Worm (Caenorhabditis elegans) whole organism, late embryonic: ENCODE data around the gene ZK813.6.

Experiments used
- F13H6.1 ChIP-seq: sonication (generic microtip); optimal IDR thresholded peaks from 2 replicates; lab custom pipeline; 2016; ENCODE audit warnings: missing genetic modification characterization, missing compliant biosample characterization
- K02D7.2 ChIP-seq: sonication (generic microtip); optimal IDR thresholded peaks from 2 replicates; lab custom pipeline; 2017; ENCODE audit warnings: mild to moderate bottlenecking, missing genetic modification characterization, missing compliant biosample characterization
- T23F11.4 ChIP-seq: fragments of 200-800 bp; sonication (Bioruptor generic); optimal IDR thresholded peaks from 2 replicates; lab custom pipeline; 2018; ENCODE audit warnings: mild to moderate bottlenecking, missing genetic modification characterization, missing compliant biosample characterization
- ahr-1 ChIP-seq: sonication (generic microtip); optimal IDR thresholded peaks from 2 replicates; lab custom pipeline; 2016; ENCODE audit warnings: missing genetic modification characterization, missing compliant biosample characterization
- ceh-18 ChIP-seq: sonication (generic microtip); optimal IDR thresholded peaks from 2 replicates; lab custom pipeline; 2016; ENCODE audit warnings: missing genetic modification characterization, missing compliant biosample characterization
- ceh-30 ChIP-seq: fragments of 150-350 bp; optimal IDR thresholded peaks from 2 replicates; lab custom pipeline; 2014; ENCODE audit warnings: missing biosample characterization, missing genetic modification characterization
- ceh-31 ChIP-seq: sonication (generic microtip); optimal IDR thresholded peaks from 2 replicates; lab custom pipeline; 2016; ENCODE audit warnings: missing genetic modification characterization, missing compliant biosample characterization
- ceh-34 ChIP-seq: sonication (generic microtip); optimal IDR thresholded peaks from 2 replicates; lab custom pipeline; 2016; ENCODE audit warnings: mild to moderate bottlenecking, missing genetic modification characterization, missing compliant biosample characterization
- ceh-45 ChIP-seq: fragments of 200-800 bp; sonication (Bioruptor generic); IDR thresholded peaks from 2 replicates; pipeline ENCODE4 v1.3.6; 2022; ENCODE audit warnings: missing genetic modification reagents, missing genetic modification characterization, missing compliant biosample characterization
- ceh-6 ChIP-seq: fragments of 200-800 bp; sonication (Bioruptor generic); optimal IDR thresholded peaks from 2 replicates; lab custom pipeline; 2018; ENCODE audit warnings: mild to moderate bottlenecking, missing genetic modification characterization, missing compliant biosample characterization
- ceh-9 ChIP-seq: sonication (generic microtip); optimal IDR thresholded peaks from 2 replicates; lab custom pipeline; 2016; ENCODE audit warnings: mild to moderate bottlenecking, missing genetic modification characterization, inconsistent platforms, missing compliant biosample characterization
- che-1 ChIP-seq: sonication (generic microtip); optimal IDR thresholded peaks from 2 replicates; lab custom pipeline; 2016; ENCODE audit warnings: mild to moderate bottlenecking, missing genetic modification characterization, missing compliant biosample characterization
- dve-1 ChIP-seq: sonication (generic microtip); optimal IDR thresholded peaks from 2 replicates; lab custom pipeline; 2017; ENCODE audit warnings: antibody characterized with exemption, mild to moderate bottlenecking, missing genetic modification characterization, missing compliant biosample characterization
- elt-4 ChIP-seq: sonication (generic microtip); optimal IDR thresholded peaks from 2 replicates; lab custom pipeline; 2016; ENCODE audit warnings: missing genetic modification characterization, missing compliant biosample characterization
- ets-4 ChIP-seq: sonication (generic microtip); optimal IDR thresholded peaks from 2 replicates; lab custom pipeline; 2016; ENCODE audit warnings: missing genetic modification characterization, missing compliant biosample characterization
- fkh-10 ChIP-seq: fragments of 150-350 bp; optimal IDR thresholded peaks from 2 replicates; lab custom pipeline; 2014; ENCODE audit warnings: missing biosample characterization, missing genetic modification reagents, missing genetic modification characterization
- gmeb-2 ChIP-seq: sonication (generic microtip); optimal IDR thresholded peaks from 2 replicates; lab custom pipeline; 2016; ENCODE audit warnings: missing genetic modification characterization, inconsistent platforms, missing compliant biosample characterization
- hlh-13 ChIP-seq: fragments of 200-800 bp; sonication (Bioruptor generic); optimal IDR thresholded peaks from 2 replicates; lab custom pipeline; 2018; ENCODE audit warnings: mild to moderate bottlenecking, missing genetic modification characterization, missing compliant biosample characterization
- hlh-15 ChIP-seq: sonication (generic microtip); optimal IDR thresholded peaks from 2 replicates; lab custom pipeline; 2016; ENCODE audit warnings: missing genetic modification characterization, missing compliant biosample characterization
- hlh-6 ChIP-seq: sonication (generic microtip); optimal IDR thresholded peaks from 2 replicates; lab custom pipeline; 2016; ENCODE audit warnings: missing genotype, missing genetic modification characterization, missing compliant biosample characterization
- hlh-8 ChIP-seq: sonication (generic microtip); optimal IDR thresholded peaks from 2 replicates; lab custom pipeline; 2016; ENCODE audit warnings: missing genotype, missing genetic modification characterization, missing compliant biosample characterization
- mec-3 ChIP-seq: sonication (generic microtip); optimal IDR thresholded peaks from 2 replicates; lab custom pipeline; 2016; ENCODE audit warnings: borderline replicate concordance, missing genetic modification characterization, missing compliant biosample characterization
- nfya-1 ChIP-seq: sonication (generic microtip); optimal IDR thresholded peaks from 2 replicates; lab custom pipeline; 2017; ENCODE audit warnings: missing genetic modification characterization, mild to moderate bottlenecking, missing compliant biosample characterization, antibody characterized with exemption, moderate library complexity
- nhr-232 ChIP-seq: sonication (generic microtip); optimal IDR thresholded peaks from 2 replicates; lab custom pipeline; 2016; ENCODE audit warnings: missing genetic modification characterization, missing compliant biosample characterization
- odd-2 ChIP-seq: sonication (generic microtip); optimal IDR thresholded peaks from 2 replicates; lab custom pipeline; 2017; ENCODE audit warnings: antibody characterized with exemption, mild to moderate bottlenecking, missing genetic modification characterization, missing compliant biosample characterization
- pag-3 ChIP-seq: sonication (generic microtip); optimal IDR thresholded peaks from 2 replicates; lab custom pipeline; 2016; ENCODE audit warnings: missing compliant biosample characterization, missing genetic modification characterization, borderline replicate concordance
- pat-9 ChIP-seq: fragments of 200-800 bp; sonication (Bioruptor generic); optimal IDR thresholded peaks from 2 replicates; lab custom pipeline; 2018; ENCODE audit warnings: mild to moderate bottlenecking, missing genetic modification characterization, moderate library complexity, missing compliant biosample characterization
- ref-2 ChIP-seq: sonication (generic microtip); optimal IDR thresholded peaks from 2 replicates; lab custom pipeline; 2016; ENCODE audit warnings: missing genetic modification characterization, missing compliant biosample characterization
- rnt-1 ChIP-seq: sonication (generic microtip); optimal IDR thresholded peaks from 2 replicates; lab custom pipeline; 2016; ENCODE audit warnings: missing genetic modification characterization, missing compliant biosample characterization
- tbx-2 ChIP-seq: sonication (generic microtip); optimal IDR thresholded peaks from 2 replicates; lab custom pipeline; 2016; ENCODE audit warnings: missing genetic modification characterization, missing compliant biosample characterization
- ttx-3 ChIP-seq: sonication (generic microtip); optimal IDR thresholded peaks from 2 replicates; lab custom pipeline; 2016; ENCODE audit warnings: missing genetic modification reagents, missing genetic modification characterization, missing compliant biosample characterization
- unc-42 ChIP-seq: sonication (generic microtip); optimal IDR thresholded peaks from 2 replicates; lab custom pipeline; 2016; ENCODE audit warnings: missing genotype, missing genetic modification characterization, missing compliant biosample characterization
- unc-86 ChIP-seq: sonication (generic microtip); optimal IDR thresholded peaks from 2 replicates; lab custom pipeline; 2016; ENCODE audit warnings: missing genetic modification characterization, missing compliant biosample characterization

Gene ZK813.6

DNA sequence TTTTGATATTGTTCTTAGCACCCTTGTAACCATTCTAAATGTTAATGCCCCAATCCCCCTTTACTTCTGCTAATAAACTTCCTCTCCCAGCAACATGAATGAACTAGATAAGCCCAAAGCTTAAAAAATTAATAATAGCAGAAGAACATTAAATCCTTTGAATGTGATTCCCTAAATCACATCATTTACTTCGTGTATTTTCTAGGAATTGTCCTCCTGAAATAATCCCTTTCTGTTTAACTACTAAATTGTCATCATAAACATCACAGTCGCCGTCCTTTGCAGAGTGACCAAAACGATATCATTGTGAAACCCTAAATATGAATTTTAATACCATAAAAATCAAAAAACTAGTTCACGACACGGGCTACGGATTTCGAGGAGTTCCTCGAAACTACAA, 8.6 kb upstream of the ZK813.6 start:
- TF ChIP-seq dve-1 (tag; lab: Kevin White, UChicago) (no peak), mec-3 (tag; lab: Kevin White, UChicago) (no peak), F13H6.1 (tag; lab: Kevin White, UChicago) (no peak), rnt-1 (tag; lab: Kevin White, UChicago) (no peak)

DNA sequence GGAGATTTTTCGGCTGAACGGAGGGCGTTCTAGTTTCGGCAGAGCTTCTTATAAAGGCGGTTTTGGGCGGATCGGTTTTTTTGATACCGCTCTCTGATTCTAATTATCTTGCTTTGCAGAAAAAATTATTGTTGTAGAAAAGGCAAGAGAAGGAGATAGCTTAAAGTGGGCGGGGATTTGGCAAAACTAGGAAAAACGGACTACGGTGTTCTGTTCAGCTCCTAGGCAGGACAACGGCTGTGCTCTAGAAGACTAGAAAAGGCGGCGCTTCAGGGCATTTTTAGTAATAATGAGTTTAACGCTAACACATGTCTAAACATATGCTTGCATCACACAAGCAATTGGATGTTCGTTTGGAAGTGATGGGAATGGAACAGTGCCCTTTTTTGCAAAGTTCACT, 5.5 kb upstream of the ZK813.6 start, which contains the start of gene C04F6.7:
TSS of gene C04F6.7 (minus strand) at position 101 of the 400 bp plus-strand sequence.
- no peak for TF ChIP-seq unc-86 (tag; lab: Kevin White, UChicago)
- no peak for TF ChIP-seq ceh-31 (tag; lab: Kevin White, UChicago)
- TF ChIP-seq pat-9 (tag; lab: Kevin White, UChicago), result no peak
- TF ChIP-seq ceh-6 (GFP tag; lab: Kevin White, UChicago), result no peak
- TF ChIP-seq che-1 (tag; lab: Kevin White, UChicago), result no peak
- TF ChIP-seq dve-1 (tag; lab: Kevin White, UChicago), result no peak
- no peak for TF ChIP-seq ets-4 (tag; lab: Kevin White, UChicago)
- TF ChIP-seq tbx-2, result no peak
- TF ChIP-seq hlh-8 (tag; lab: Kevin White, UChicago), result no peak
- no peak for TF ChIP-seq ceh-34 (tag; lab: Kevin White, UChicago)
- TF ChIP-seq rnt-1 (tag; lab: Kevin White, UChicago), result no peak
- TF ChIP-seq ceh-9 (tag; lab: Kevin White, UChicago), result no peak
- no peak for TF ChIP-seq T23F11.4 (GFP tag; lab: Kevin White, UChicago)
- TF ChIP-seq pag-3 (tag; lab: Kevin White, UChicago), result no peak
- TF ChIP-seq ceh-30, result no peak
- no peak for TF ChIP-seq hlh-13 (GFP tag; lab: Kevin White, UChicago)
- TF ChIP-seq K02D7.2 (tag; lab: Kevin White, UChicago), result no peak
- TF ChIP-seq F13H6.1 (tag; lab: Kevin White, UChicago), result no peak

DNA sequence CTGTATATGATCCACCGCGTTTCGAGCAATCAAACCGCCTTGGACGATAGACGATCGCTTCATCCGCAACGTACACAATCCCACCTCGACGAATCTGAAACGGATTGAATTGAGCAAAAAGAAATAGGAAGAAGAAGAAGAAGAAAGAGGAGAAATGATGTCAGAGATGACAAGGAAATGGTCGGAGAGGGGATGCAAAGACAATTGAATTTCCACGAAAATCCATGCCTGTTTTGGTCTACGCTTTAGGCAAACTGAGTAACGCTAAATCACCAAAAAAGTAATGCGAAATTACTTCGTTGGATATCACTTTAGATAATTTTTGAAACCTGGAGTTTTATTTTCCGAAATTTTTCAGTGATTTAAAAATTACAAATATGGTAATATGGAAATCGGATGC, 4.5 kb downstream of the ZK813.6 start:
- TF ChIP-seq ceh-45 (GFP tag; lab: Robert Waterston, UW), result no peak
- no peak for TF ChIP-seq gmeb-2 (tag; lab: Kevin White, UChicago)
- no peak for TF ChIP-seq ceh-30
- peak; percentile 79 for TF ChIP-seq unc-42
- TF ChIP-seq hlh-15 (tag; lab: Kevin White, UChicago), result no peak
- no peak for TF ChIP-seq ref-2
- no peak for TF ChIP-seq tbx-2
- TF ChIP-seq, all 69 proteins: peak for 1

DNA sequence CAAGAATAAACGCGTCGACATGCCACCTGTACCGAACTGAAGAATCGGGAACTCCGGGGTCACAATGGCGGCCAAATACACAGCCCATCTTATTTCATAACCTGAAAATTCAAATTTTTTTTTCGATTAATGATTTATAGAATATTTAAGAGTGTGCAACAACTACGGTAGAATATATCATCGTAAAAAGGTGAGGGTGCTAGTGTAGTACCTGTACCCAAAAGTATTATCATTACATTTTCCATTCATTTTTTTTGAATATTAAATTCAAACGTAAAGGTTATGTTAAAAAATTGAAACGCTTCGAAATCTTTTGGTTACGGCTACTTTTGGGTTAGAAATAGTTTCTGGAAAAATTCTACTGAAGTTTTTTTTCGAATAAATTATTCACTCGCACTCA, 5.4 kb downstream of the ZK813.6 start, which contains the start of gene ZK813.4:
TSS of gene ZK813.4 (minus strand) at position 101 of the 400 bp plus-strand sequence.
- TF ChIP-seq nfya-1 (no peak), nhr-232 (tag; lab: Kevin White, UChicago) (no peak), elt-4 (tag; lab: Kevin White, UChicago) (no peak), ttx-3 (tag; lab: Kevin White, UChicago) (no peak), hlh-6 (no peak), ahr-1 (tag; lab: Kevin White, UChicago) (no peak)

DNA sequence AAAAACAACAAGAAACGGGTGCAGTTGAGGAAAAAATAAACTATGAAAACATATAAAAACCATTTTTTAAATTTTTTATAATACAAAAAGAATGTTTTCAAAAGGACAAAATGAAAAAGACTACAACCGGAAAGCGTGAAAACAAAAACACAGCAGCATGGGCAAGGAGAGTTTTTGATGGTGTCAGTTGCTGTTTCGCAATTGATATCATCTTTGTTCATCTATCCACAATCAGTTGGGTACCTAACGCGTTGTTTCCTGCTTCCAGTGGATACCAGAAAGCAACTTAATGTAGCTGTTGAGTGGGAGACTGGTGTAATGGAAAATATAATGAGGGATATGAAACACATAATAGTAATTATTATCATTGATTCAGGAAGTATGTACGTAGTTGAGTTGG, 15.2 kb downstream of the ZK813.6 start:
- TF ChIP-seq unc-86 (tag; lab: Kevin White, UChicago), result no peak
- TF ChIP-seq odd-2 (tag; lab: Kevin White, UChicago), result no peak
- TF ChIP-seq ceh-45 (GFP tag; lab: Robert Waterston, UW), result no peak
- no peak for TF ChIP-seq K02D7.2 (tag; lab: Kevin White, UChicago)
- no peak for TF ChIP-seq fkh-10
- TF ChIP-seq ceh-30, result no peak
- TF ChIP-seq ceh-18 (tag; lab: Kevin White, UChicago), result no peak
